Worm (Caenorhabditis elegans) whole organism, L4 larva: ENCODE results near the gene npr-41.

Source experiments
- D1046.2 ChIP-seq: fragments of 200-800 bp; sonication (Bioruptor generic); IDR thresholded peaks from 2 replicates; pipeline ENCODE4 v1.3.6; 2022; ENCODE audit warnings: missing genetic modification characterization, missing compliant biosample characterization
- F44E2.7 ChIP-seq: fragments of 200-800 bp; sonication (Bioruptor generic); IDR thresholded peaks from 2 replicates; pipeline ENCODE4 v2.1.2; 2022; ENCODE audit warnings: missing genetic modification characterization, missing compliant biosample characterization
- R02D3.7 ChIP-seq: fragments of 150-350 bp; sonication (generic microtip); optimal IDR thresholded peaks from 3 replicates; lab custom pipeline; 2014; ENCODE audit warnings: missing biosample characterization, missing genetic modification characterization
- T20F7.1 ChIP-seq: fragments of 200-800 bp; sonication (Bioruptor generic); optimal IDR thresholded peaks from 2 replicates; lab custom pipeline; 2018; ENCODE audit warnings: mild to moderate bottlenecking, missing genetic modification characterization, missing compliant biosample characterization
- T26A8.4 ChIP-seq: fragments of 200-800 bp; sonication (Bioruptor generic); IDR thresholded peaks from 2 replicates; pipeline ENCODE4 v1.3.6; 2022; ENCODE audit warnings: missing genetic modification characterization, missing compliant biosample characterization
- Y105C5A.15 ChIP-seq: fragments of 200-800 bp; sonication (Bioruptor generic); IDR thresholded peaks from 2 replicates; pipeline ENCODE4 v1.3.6; 2022; ENCODE audit warnings: missing genetic modification characterization, missing compliant biosample characterization
- Y48G9A.11 ChIP-seq: fragments of 200-800 bp; sonication (Bioruptor generic); IDR thresholded peaks from 2 replicates; pipeline ENCODE4 v1.3.6; 2022; ENCODE audit warnings: missing genetic modification reagents, missing genetic modification characterization, missing compliant biosample characterization
- Y5F2A.4 ChIP-seq: fragments of 200-800 bp; sonication (Bioruptor generic); optimal IDR thresholded peaks from 2 replicates; lab custom pipeline; 2018; ENCODE audit warnings: mild to moderate bottlenecking, missing genetic modification characterization, missing compliant biosample characterization
- Y75B8A.6 ChIP-seq: fragments of 200-800 bp; sonication (Bioruptor generic); IDR thresholded peaks from 2 replicates; pipeline ENCODE4 v1.3.6; 2022; ENCODE audit warnings: missing genetic modification reagents, missing genetic modification characterization, missing compliant biosample characterization
- aha-1 ChIP-seq: fragments of 150-350 bp; peaks from one replicate; lab custom pipeline; 2014; ENCODE audit warnings: missing biosample characterization, missing genetic modification characterization
- arid-1 ChIP-seq: fragments of 200-800 bp; sonication (Bioruptor generic); conservative IDR thresholded peaks from 2 replicates; pipeline ENCODE4 v1.3.6; 2022; ENCODE audit warnings: missing genetic modification reagents, missing genetic modification characterization, missing compliant biosample characterization
- ceh-28 ChIP-seq: fragments of 150-350 bp; optimal IDR thresholded peaks from 2 replicates; lab custom pipeline; 2014; ENCODE audit warnings: missing biosample characterization, missing genetic modification reagents, missing genetic modification characterization
- ctbp-1 ChIP-seq: fragments of 200-800 bp; sonication (Bioruptor generic); IDR thresholded peaks from 2 replicates; pipeline ENCODE4 v1.3.6; 2022; ENCODE audit warnings: missing genetic modification reagents, missing genetic modification characterization, missing compliant biosample characterization
- dmd-6 ChIP-seq: fragments of 200-800 bp; sonication (Bioruptor generic); IDR thresholded peaks from 2 replicates; pipeline ENCODE4 v1.3.6; 2022; ENCODE audit warnings: missing genetic modification reagents, missing genetic modification characterization, missing compliant biosample characterization
- dmd-8 ChIP-seq: fragments of 200-800 bp; sonication (Bioruptor generic); IDR thresholded peaks from 2 replicates; pipeline ENCODE4 v1.3.6; 2022; ENCODE audit warnings: missing genetic modification characterization, missing compliant biosample characterization
- dpl-1 ChIP-seq: fragments of 150-350 bp; optimal IDR thresholded peaks from 2 replicates; lab custom pipeline; 2014; ENCODE audit warnings: missing biosample characterization, missing genetic modification reagents, missing genetic modification characterization
- duxl-1 ChIP-seq: sonication (generic microtip); optimal IDR thresholded peaks from 2 replicates; lab custom pipeline; 2016; ENCODE audit warnings: mild to moderate bottlenecking, missing genetic modification characterization, moderate library complexity, missing compliant biosample characterization; ENCODE audit not compliant: poor library complexity
- dve-1 ChIP-seq: sonication (generic microtip); optimal IDR thresholded peaks from 2 replicates; lab custom pipeline; 2017; ENCODE audit warnings: antibody characterized with exemption, mild to moderate bottlenecking, missing genetic modification characterization, missing compliant biosample characterization; ENCODE audit not compliant: insufficient read depth
- gei-8 ChIP-seq: fragments of 200-800 bp; sonication (Bioruptor generic); optimal IDR thresholded peaks from 2 replicates; lab custom pipeline; 2018; ENCODE audit warnings: mild to moderate bottlenecking, missing genetic modification characterization, missing compliant biosample characterization
- hmg-1.1 ChIP-seq: fragments of 200-800 bp; sonication (Bioruptor generic); IDR thresholded peaks from 2 replicates; pipeline ENCODE4 v1.3.6; 2022; ENCODE audit warnings: missing genetic modification reagents, missing genetic modification characterization, missing compliant biosample characterization
- jun-1 ChIP-seq: fragments of 150-350 bp; optimal IDR thresholded peaks from 2 replicates; lab custom pipeline; 2014; ENCODE audit warnings: missing biosample characterization, missing genetic modification reagents, missing genetic modification characterization
- lin-1 ChIP-seq: fragments of 200-800 bp; sonication (Bioruptor generic); IDR thresholded peaks from 2 replicates; pipeline ENCODE4 v1.3.6; 2022; ENCODE audit warnings: missing genetic modification reagents, missing genetic modification characterization, missing compliant biosample characterization
- lin-13 ChIP-seq: fragments of 150-350 bp; optimal IDR thresholded peaks from 2 replicates; lab custom pipeline; 2014; ENCODE audit warnings: missing biosample characterization, missing genetic modification reagents, missing genetic modification characterization
- lsy-2 ChIP-seq, 2 experiments: fragments of 150-350 bp in 1 of 2; sonication (generic microtip) in 1 of 2; optimal IDR thresholded peaks; 2 replicates each; lab custom pipeline; 2014 to 2017; ENCODE audit warnings: missing biosample characterization in 2 of 2, missing genetic modification characterization in 2 of 2
- mdl-1 ChIP-seq, 2 experiments: fragments of 150-350 bp in 1 of 2; sonication (generic microtip) in 1 of 2; optimal IDR thresholded peaks; 2 replicates each; lab custom pipeline; 2014 to 2017; ENCODE audit warnings: missing biosample characterization in 2 of 2, missing genetic modification characterization in 2 of 2
- mdt-29 ChIP-seq: fragments of 200-800 bp; sonication (Bioruptor generic); IDR thresholded peaks from 2 replicates; pipeline ENCODE4 v1.3.6; 2022; ENCODE audit warnings: missing genetic modification reagents, missing genetic modification characterization, missing compliant biosample characterization
- mep-1 ChIP-seq: fragments of 150-350 bp; sonication (generic microtip); optimal IDR thresholded peaks from 3 replicates; lab custom pipeline; 2014; ENCODE audit warnings: missing biosample characterization, missing genetic modification characterization
- mes-2 ChIP-seq: sonication (generic microtip); optimal IDR thresholded peaks from 2 replicates; lab custom pipeline; 2016; ENCODE audit warnings: missing genotype, mild to moderate bottlenecking, missing genetic modification characterization, missing compliant biosample characterization; ENCODE audit not compliant: poor library complexity, severe bottlenecking
- mxl-3 ChIP-seq: fragments of 200-800 bp; sonication (Bioruptor generic); optimal IDR thresholded peaks from 2 replicates; lab custom pipeline; 2018; ENCODE audit warnings: mild to moderate bottlenecking, missing genetic modification characterization, missing compliant biosample characterization
- nhr-10 ChIP-seq: fragments of 150-350 bp; optimal IDR thresholded peaks from 2 replicates; lab custom pipeline; 2014; ENCODE audit warnings: missing biosample characterization, missing genetic modification characterization
- nhr-102 ChIP-seq: sonication (generic microtip); optimal IDR thresholded peaks from 2 replicates; lab custom pipeline; 2016; ENCODE audit warnings: mild to moderate bottlenecking, missing genetic modification characterization, moderate library complexity, missing compliant biosample characterization
- nhr-11 ChIP-seq: fragments of 150-350 bp; optimal IDR thresholded peaks from 2 replicates; lab custom pipeline; 2014; ENCODE audit warnings: missing biosample characterization, missing genetic modification characterization
- nhr-28 ChIP-seq: fragments of 150-350 bp; optimal IDR thresholded peaks from 2 replicates; lab custom pipeline; 2014; ENCODE audit warnings: missing biosample characterization, missing genetic modification characterization
- nhr-48 ChIP-seq: sonication (generic microtip); optimal IDR thresholded peaks from 2 replicates; lab custom pipeline; 2016; ENCODE audit warnings: mild to moderate bottlenecking, missing genetic modification characterization, missing compliant biosample characterization
- nhr-77 ChIP-seq: fragments of 150-350 bp; optimal IDR thresholded peaks from 2 replicates; lab custom pipeline; 2014; ENCODE audit warnings: missing biosample characterization, missing genetic modification characterization
- pha-4 ChIP-seq, 2 experiments: fragments of 150-350 bp in 1 of 2; fragments of 200-800 bp in 1 of 2; sonication (Bioruptor generic) in 1 of 2; IDR thresholded peaks in 1 of 2; optimal IDR thresholded peaks in 1 of 2; 2 replicates each; pipeline versions ENCODE4 v1.3.6 to Lab custom; 2014 to 2022; ENCODE audit warnings: missing genetic modification characterization in 2 of 2, missing genetic modification reagents in 2 of 2, missing biosample characterization in 1 of 2, missing compliant biosample characterization in 1 of 2
- php-3 ChIP-seq: fragments of 200-800 bp; sonication (Bioruptor generic); IDR thresholded peaks from 2 replicates; pipeline ENCODE4 v1.3.6; 2022; ENCODE audit warnings: missing genetic modification reagents, missing genetic modification characterization, missing compliant biosample characterization
- pqm-1 ChIP-seq: sonication (generic microtip); optimal IDR thresholded peaks from 2 replicates; lab custom pipeline; 2017; ENCODE audit warnings: missing biosample characterization, missing genetic modification characterization
- rbr-2 ChIP-seq: sonication (generic microtip); optimal IDR thresholded peaks from 2 replicates; lab custom pipeline; 2016; ENCODE audit warnings: missing genotype, missing genetic modification characterization, missing compliant biosample characterization
- saeg-2 ChIP-seq: fragments of 200-800 bp; sonication (Bioruptor generic); IDR thresholded peaks from 2 replicates; pipeline ENCODE4 v1.3.6; 2022; ENCODE audit warnings: missing genetic modification reagents, missing genetic modification characterization, missing compliant biosample characterization
- sdz-12 ChIP-seq: fragments of 200-800 bp; sonication (Bioruptor generic); optimal IDR thresholded peaks from 2 replicates; lab custom pipeline; 2018; ENCODE audit warnings: mild to moderate bottlenecking, missing genetic modification characterization, missing compliant biosample characterization
- spr-1 ChIP-seq: sonication (generic microtip); optimal IDR thresholded peaks from 2 replicates; lab custom pipeline; 2016; ENCODE audit warnings: mild to moderate bottlenecking, missing genetic modification characterization, missing compliant biosample characterization
- unc-130 ChIP-seq: sonication (generic microtip); optimal IDR thresholded peaks from 2 replicates; lab custom pipeline; 2016; ENCODE audit warnings: missing genetic modification reagents, missing genetic modification characterization, missing compliant biosample characterization
- unc-39 ChIP-seq: sonication (generic microtip); optimal IDR thresholded peaks from 2 replicates; lab custom pipeline; 2017; ENCODE audit warnings: missing biosample characterization, missing genetic modification characterization
- unc-62 ChIP-seq, 3 experiments: fragments of 150-350 bp in 1 of 3; sonication (generic microtip); optimal IDR thresholded peaks in 2 of 3; peaks in 1 of 3; 1 replicate in 1 of 3; 2 replicates in 2 of 3; lab custom pipeline; 2014 to 2017; ENCODE audit warnings: missing biosample characterization in 3 of 3, missing genetic modification characterization in 3 of 3, missing genetic modification reagents in 3 of 3, missing genotype in 1 of 3
- zip-2 ChIP-seq: fragments of 150-350 bp; optimal IDR thresholded peaks from 2 replicates; lab custom pipeline; 2014; ENCODE audit warnings: missing biosample characterization, missing genetic modification characterization

npr-41 gene

ce11 chrII:11510373-11510772, at the start of gene npr-41:
Gene npr-41, plus strand, starts transcription at chrII:11510673.
- no peak for TF ChIP-seq Y5F2A.4 (GFP tag; lab: Kevin White, UChicago)
- TF ChIP-seq R02D3.7 (tag; lab: Kevin White, UChicago) = no peak
- no peak for TF ChIP-seq Y105C5A.15

ce11 chrII:11463899-11464298, 46.6 kb upstream of the npr-41 start:
- TF ChIP-seq mdt-29 (GFP tag; lab: Robert Waterston, UW) (no peak), Y48G9A.11 (no peak), unc-130 (GFP tag; lab: Kevin White, UChicago) (peak; percentile 5), R02D3.7 (tag; lab: Kevin White, UChicago) (peak; percentile 72), Y75B8A.6 (GFP tag; lab: Robert Waterston, UW) (no peak), mes-2 (tag; lab: Kevin White, UChicago) (peak; percentile 76), nhr-11 (tag; lab: Kevin White, UChicago) (no peak)

ce11 chrII:11464427-11464944, 46.0 kb upstream of the npr-41 start, which contains the start of the genes aars-1 and rga-1:
Gene aars-1, minus strand, starts transcription at chrII:11464497.
Gene rga-1, plus strand, starts transcription at chrII:11464894.
- peak; percentile 79 for TF ChIP-seq dve-1
- TF ChIP-seq dmd-8 = no peak
- TF ChIP-seq F44E2.7 (GFP tag; lab: Robert Waterston, UW) = no peak
- peak; percentile 45; the same call in 1 of the 2 replicates for TF ChIP-seq hmg-1.1 (GFP tag; lab: Robert Waterston, UW)
- peak in 1 of 2 experiments; percentile 97 for TF ChIP-seq unc-62 (GFP tag; optimal IDR thresholded peaks at IDR 0.05 in 1 of 2; lab: Kevin White, UChicago)
- no peak for TF ChIP-seq unc-62 (tag; optimal IDR thresholded peaks at IDR 0.05; lab: Kevin White, UChicago)
- peak; percentile 63; the same call in 1 of the 2 replicates for TF ChIP-seq T26A8.4
- peak; percentile 65; the same call in 1 of the 2 replicates for TF ChIP-seq pha-4 (GFP tag; IDR thresholded peaks at IDR 0.05; lab: Robert Waterston, UW)
- TF ChIP-seq pha-4 (tag; optimal IDR thresholded peaks at IDR 0.05; lab: Kevin White, UChicago) = no peak
- TF ChIP-seq lsy-2 (tag; optimal IDR thresholded peaks at IDR 0.05; lab: Kevin White, UChicago) = peak in 1 of 2 experiments; percentile 72
- TF ChIP-seq zip-2 (tag; lab: Kevin White, UChicago) = peak; percentile 54
- TF ChIP-seq php-3 (GFP tag; lab: Robert Waterston, UW) = peak; percentile 74
- TF ChIP-seq duxl-1 = no peak
- no peak for TF ChIP-seq sdz-12 (GFP tag; lab: Kevin White, UChicago)
- no peak for TF ChIP-seq ctbp-1 (GFP tag; lab: Robert Waterston, UW)
- TF ChIP-seq aha-1 (tag; lab: Kevin White, UChicago) = peak; percentile 96
- TF ChIP-seq lin-1 = peak; percentile 94
- TF ChIP-seq unc-39 = no peak
- TF ChIP-seq nhr-48 = peak; percentile 95
- TF ChIP-seq arid-1 (GFP tag; lab: Robert Waterston, UW) = 0 out of 2 replicates have a peak, but pooled peaks have one; percentile 12
- TF ChIP-seq saeg-2 (GFP tag; lab: Robert Waterston, UW) = 0 out of 2 replicates have a peak, but pooled peaks have one; percentile 23
- peak; percentile 31 for TF ChIP-seq nhr-10 (tag; lab: Kevin White, UChicago)
- TF ChIP-seq dmd-6 (GFP tag; lab: Robert Waterston, UW) = peak; percentile 81
- TF ChIP-seq ceh-28 (tag; lab: Kevin White, UChicago) = peak; percentile 11
- peak in 1 of 2 experiments; percentile 82 for TF ChIP-seq mdl-1 (tag; optimal IDR thresholded peaks at IDR 0.05; lab: Kevin White, UChicago)
- TF ChIP-seq D1046.2 (GFP tag; lab: Robert Waterston, UW) = no peak
- TF ChIP-seq T20F7.1 = peak; percentile 56
- TF ChIP-seq gei-8 (GFP tag; lab: Kevin White, UChicago) = no peak
- peak; percentile 86 for TF ChIP-seq nhr-28 (tag; lab: Kevin White, UChicago)
- peak; percentile 46 for TF ChIP-seq pqm-1 (tag; lab: Kevin White, UChicago)
- TF ChIP-seq mxl-3 (GFP tag; lab: Kevin White, UChicago) = peak; percentile 91
- TF ChIP-seq spr-1 (tag; lab: Kevin White, UChicago) = peak; percentile 60
- peak; percentile 20 for TF ChIP-seq nhr-77 (tag; lab: Kevin White, UChicago)
- peak; percentile 54 for TF ChIP-seq dpl-1 (GFP tag; lab: Kevin White, UChicago)
- peak; percentile 30 for TF ChIP-seq rbr-2 (tag; lab: Kevin White, UChicago)
- peak; percentile 30 for TF ChIP-seq nhr-102 (tag; lab: Kevin White, UChicago)
- TF ChIP-seq lin-13 = peak; percentile 22
- TF ChIP-seq mep-1 (tag; lab: Kevin White, UChicago) = peak; percentile 67
- TF ChIP-seq jun-1 (tag; lab: Kevin White, UChicago) = peak; percentile 26
